Fruit fly (Drosophila melanogaster): ENCODE results near the gene CG32264.

The CG32264 gene

dm6 chr3L:3806330-3806729, at the start of gene CG32264, which contains the start of the genes ntc and IntS10 (continued):
- TF ChIP-seq Ptx1 (GFP tag; IDR thresholded peaks at IDR 0.05) (peak; percentile 64; the same call in 1 of the 2 replicates), CG17385 (GFP tag; optimal IDR thresholded peaks at IDR 0.05) (peak; percentile 55), GATAe (GFP tag; conservative IDR thresholded peaks at IDR 0.05) (no peak), tin (GFP tag; optimal IDR thresholded peaks at IDR 0.05) (peak; percentile 70), trem (tag; optimal IDR thresholded peaks at IDR 0.05) (peak; percentile 43), bigmax (GFP tag; optimal IDR thresholded peaks at IDR 0.05) (no peak), twi (tag; optimal IDR thresholded peaks at IDR 0.05) (peak; percentile 58), Sry-β (GFP tag; optimal IDR thresholded peaks at IDR 0.05) (peak; percentile 92), en (GFP tag; optimal IDR thresholded peaks at IDR 0.05) (peak; percentile 49), CG10431 (GFP tag; optimal IDR thresholded peaks at IDR 0.05) (peak; percentile 39), tap (tag; optimal IDR thresholded peaks at IDR 0.05) (no peak), CG11247 (GFP tag; IDR thresholded peaks at IDR 0.05) (no peak; the same call in 1 of the 2 replicates), toy (GFP tag; IDR thresholded peaks at IDR 0.05) (no peak), Doc2 (GFP tag; IDR thresholded peaks at IDR 0.05) (no peak), CG16863 (GFP tag; optimal IDR thresholded peaks at IDR 0.05) (peak; percentile 69), CG3995 (GFP tag; optimal IDR thresholded peaks at IDR 0.05) (no peak), CG18011 (GFP tag; optimal IDR thresholded peaks at IDR 0.05) (peak; percentile 49), cwo (GFP tag; optimal IDR thresholded peaks at IDR 0.05) (peak; percentile 34), D19A (tag; optimal IDR thresholded peaks at IDR 0.05) (peak; percentile 0), CG14441 (GFP tag; IDR thresholded peaks at IDR 0.05) (peak; percentile 52), lab (GFP tag; optimal IDR thresholded peaks at IDR 0.05) (peak; percentile 69), Rfx (GFP tag; IDR thresholded peaks at IDR 0.05) (peak; percentile 73), jigr1 (GFP tag; IDR thresholded peaks at IDR 0.05) (no peak), CG4707 (GFP tag; optimal IDR thresholded peaks at IDR 0.05) (no peak), Hr78 (GFP tag; optimal IDR thresholded peaks at IDR 0.05) (no peak), gcm (GFP tag; optimal IDR thresholded peaks at IDR 0.05) (no peak), CG13123 (GFP tag; optimal IDR thresholded peaks at IDR 0.05) (peak; percentile 0), CG3847 (GFP tag; IDR thresholded peaks at IDR 0.05) (peak; percentile 74), shn (GFP tag; optimal IDR thresholded peaks at IDR 0.05) (peak; percentile 87), aop (GFP tag; IDR thresholded peaks at IDR 0.05) (no peak), D19B (GFP tag; optimal IDR thresholded peaks at IDR 0.05) (peak; percentile 41), NFAT (GFP tag; IDR thresholded peaks at IDR 0.05) (peak; percentile 60), Nf-YC (tag; optimal IDR thresholded peaks at IDR 0.05) (peak; percentile 16), kni (GFP tag; optimal IDR thresholded peaks at IDR 0.05) (no peak), CG12744 (GFP tag; optimal IDR thresholded peaks at IDR 0.05) (peak; percentile 51), CG4854 (GFP tag; optimal IDR thresholded peaks at IDR 0.05) (peak; percentile 33), fru (optimal IDR thresholded peaks at IDR 0.05) (no peak), Taf1 (GFP tag; IDR thresholded peaks at IDR 0.05) (no peak), slp2 (GFP tag; optimal IDR thresholded peaks at IDR 0.05) (peak; percentile 68), CG12942 (GFP tag; optimal IDR thresholded peaks at IDR 0.05) (peak; percentile 73), CG9817 (tag; optimal IDR thresholded peaks at IDR 0.05) (peak; percentile 83), CG42726 (GFP tag; IDR thresholded peaks at IDR 0.05; ENCODE audit: partially characterized antibody) (no peak), klu (GFP tag; IDR thresholded peaks at IDR 0.05) (peak; percentile 41; the same call in 1 of the 2 replicates), CG18764 (GFP tag; optimal IDR thresholded peaks at IDR 0.05) (peak; percentile 60), Dip3 (GFP tag; optimal IDR thresholded peaks at IDR 0.05) (peak; percentile 79), Usf (GFP tag; optimal IDR thresholded peaks at IDR 0.05) (peak; percentile 28), CG2712 (tag; optimal IDR thresholded peaks at IDR 0.05) (peak; percentile 52), CG10274 (GFP tag; optimal IDR thresholded peaks at IDR 0.05) (no peak), br (optimal IDR thresholded peaks at IDR 0.05) (no peak), tll (GFP tag; optimal IDR thresholded peaks at IDR 0.05) (peak in 1 of 2 experiments; percentile 16), trh (GFP tag; optimal IDR thresholded peaks at IDR 0.05) (no peak), CG2875 (GFP tag; optimal IDR thresholded peaks at IDR 0.05) (no peak)
